Fruit fly (Drosophila melanogaster) whole organism, embryonic: ENCODE data around the gene CG6785.

Source experiments
- ATbp ChIP-seq: fragments of 200-800 bp; sonication (Bioruptor generic); optimal IDR thresholded peaks from 2 replicates; lab custom pipeline; 2017; ENCODE audit warnings: missing biosample characterization, mild to moderate bottlenecking, missing genetic modification characterization, missing genetic modification reagents
- Atf6 ChIP-seq: fragments of 200-800 bp; sonication (Bioruptor generic); IDR thresholded peaks from 2 replicates; pipeline ENCODE4 v1.3.6; 2022; ENCODE audit warnings: missing biosample characterization, missing genetic modification characterization
- CG10267 ChIP-seq: fragments of 200-800 bp; sonication (Bioruptor generic); optimal IDR thresholded peaks from 2 replicates; lab custom pipeline; 2018; ENCODE audit warnings: missing biosample characterization, mild to moderate bottlenecking, missing genetic modification characterization, moderate library complexity
- CG10462 ChIP-seq: fragments of 200-800 bp; sonication (Bioruptor generic); optimal IDR thresholded peaks from 2 replicates; lab custom pipeline; 2016; ENCODE audit warnings: missing biosample characterization, missing genetic modification characterization
- CG12219 ChIP-seq: fragments of 200-800 bp; sonication (Bioruptor generic); optimal IDR thresholded peaks from 3 replicates; lab custom pipeline; 2018; ENCODE audit warnings: missing biosample characterization, mild to moderate bottlenecking, missing genetic modification characterization
- CG13287 ChIP-seq: fragments of 200-800 bp; sonication (Bioruptor generic); IDR thresholded peaks from 2 replicates; pipeline ENCODE4 v1.3.6; 2022; ENCODE audit warnings: missing biosample characterization, missing genetic modification characterization; ENCODE audit not compliant: partially characterized antibody
- CG1529 ChIP-seq: fragments of 200-800 bp; sonication (Bioruptor generic); optimal IDR thresholded peaks from 3 replicates; lab custom pipeline; 2018; ENCODE audit warnings: missing biosample characterization, missing genetic modification characterization
- CG1647 ChIP-seq: fragments of 200-800 bp; sonication (Bioruptor generic); optimal IDR thresholded peaks from 3 replicates; lab custom pipeline; 2016; ENCODE audit warnings: missing biosample characterization, missing genetic modification characterization
- CG17328 ChIP-seq: fragments of 200-800 bp; sonication (Bioruptor generic); IDR thresholded peaks from 2 replicates; pipeline ENCODE4 v1.3.6; 2022; ENCODE audit warnings: missing biosample characterization, missing genetic modification characterization
- CG18262 ChIP-seq: fragments of 200-800 bp; optimal IDR thresholded peaks from 3 replicates; lab custom pipeline; 2019; ENCODE audit warnings: missing biosample characterization, mild to moderate bottlenecking, missing genetic modification characterization, moderate library complexity
- CG18619 ChIP-seq: fragments of 200-800 bp; sonication (Bioruptor generic); optimal IDR thresholded peaks from 3 replicates; lab custom pipeline; 2017; ENCODE audit warnings: missing biosample characterization, mild to moderate bottlenecking, missing genetic modification characterization
- CG2712 ChIP-seq: fragments of 200-800 bp; optimal IDR thresholded peaks from 3 replicates; lab custom pipeline; 2019; ENCODE audit warnings: missing biosample characterization, mild to moderate bottlenecking, missing genetic modification characterization, moderate library complexity
- CG30020 ChIP-seq: fragments of 200-800 bp; optimal IDR thresholded peaks from 2 replicates; lab custom pipeline; 2019; ENCODE audit warnings: missing biosample characterization, mild to moderate bottlenecking, missing genetic modification characterization, moderate library complexity
- CG32767 ChIP-seq: fragments of 200-800 bp; sonication (Bioruptor generic); IDR thresholded peaks from 2 replicates; pipeline ENCODE4 v1.3.6; 2022; ENCODE audit warnings: missing biosample characterization, missing genetic modification characterization
- CG3838 ChIP-seq: fragments of 200-800 bp; sonication (Bioruptor generic); optimal IDR thresholded peaks from 3 replicates; lab custom pipeline; 2016; ENCODE audit warnings: missing biosample characterization, missing genetic modification characterization
- CG9609 ChIP-seq: fragments of 200-800 bp; sonication (Bioruptor generic); optimal IDR thresholded peaks from 3 replicates; lab custom pipeline; 2016; ENCODE audit warnings: missing biosample characterization, missing genetic modification characterization
- CG9932 ChIP-seq: fragments of 200-800 bp; sonication (Bioruptor generic); IDR thresholded peaks from 2 replicates; pipeline ENCODE4 v1.3.6; 2022; ENCODE audit warnings: missing biosample characterization, missing genetic modification characterization
- Chrac-16 ChIP-seq: fragments of 200-800 bp; sonication (Bioruptor generic); optimal IDR thresholded peaks from 3 replicates; lab custom pipeline; 2016; ENCODE audit warnings: missing biosample characterization, missing genetic modification characterization
- Dll ChIP-seq: fragments of 200-800 bp; sonication (Bioruptor generic); IDR thresholded peaks from 4 replicates; pipeline ENCODE4 v1.3.6; 2022; ENCODE audit warnings: missing biosample characterization, missing genetic modification characterization; ENCODE audit not compliant: partially characterized antibody
- Dref ChIP-seq: fragments of 200-800 bp; sonication (Bioruptor generic); IDR thresholded peaks from 2 replicates; pipeline ENCODE4 v1.3.6; 2022; ENCODE audit warnings: missing biosample characterization, missing genetic modification characterization
- Eip74EF ChIP-seq, 2 experiments: fragments of 200-800 bp in 1 of 2; fragments of >200 bp in 1 of 2; sonication (Bioruptor generic) in 1 of 2; optimal IDR thresholded peaks; 2 replicates each; lab custom pipeline; 2017 to 2019; ENCODE audit warnings: missing biosample characterization in 2 of 2, missing genetic modification characterization in 2 of 2, mild to moderate bottlenecking in 1 of 2, moderate library complexity in 1 of 2
- Elba2 ChIP-seq: fragments of 200-800 bp; sonication (Bioruptor generic); optimal IDR thresholded peaks from 3 replicates; lab custom pipeline; 2016; ENCODE audit warnings: missing biosample characterization, missing genetic modification characterization
- GATAe ChIP-seq: fragments of 200-800 bp; sonication (Bioruptor generic); conservative IDR thresholded peaks from 2 replicates; pipeline ENCODE4 v1.3.6; 2022; ENCODE audit warnings: missing biosample characterization, missing genetic modification characterization
- Hand ChIP-seq: fragments of 200-800 bp; sonication (Bioruptor generic); optimal IDR thresholded peaks from 2 replicates; lab custom pipeline; 2017; ENCODE audit warnings: mild to moderate bottlenecking, missing biosample characterization, missing genetic modification reagents, missing genetic modification characterization
- HmgZ ChIP-seq: fragments of 200-800 bp; sonication (Bioruptor generic); optimal IDR thresholded peaks from 2 replicates; lab custom pipeline; 2018; ENCODE audit warnings: missing biosample characterization, mild to moderate bottlenecking, missing genetic modification characterization
- Hr3 ChIP-seq: fragments of 200-800 bp; sonication (Bioruptor generic); optimal IDR thresholded peaks from 3 replicates; lab custom pipeline; 2016; ENCODE audit warnings: missing biosample characterization, missing genetic modification characterization
- MBD-R2 ChIP-seq: fragments of 200-800 bp; sonication (Bioruptor generic); IDR thresholded peaks from 2 replicates; pipeline ENCODE4 v1.3.6; 2022; ENCODE audit warnings: missing biosample characterization, missing genetic modification characterization
- Ravus ChIP-seq: fragments of 200-800 bp; sonication (Bioruptor generic); IDR thresholded peaks from 2 replicates; pipeline ENCODE4 v1.3.6; 2022; ENCODE audit warnings: missing biosample characterization, missing genetic modification characterization
- Scr ChIP-seq: fragments of 200-800 bp; sonication (Bioruptor generic); IDR thresholded peaks from 2 replicates; pipeline ENCODE4 v1.3.6; 2022; ENCODE audit warnings: missing biosample characterization, missing genetic modification characterization; ENCODE audit not compliant: partially characterized antibody
- Sox100B ChIP-seq: fragments of 200-800 bp; sonication (Bioruptor generic); optimal IDR thresholded peaks from 3 replicates; lab custom pipeline; 2018; ENCODE audit warnings: missing biosample characterization, mild to moderate bottlenecking, missing genetic modification characterization
- Spps ChIP-seq: fragments of 200-800 bp; sonication (Bioruptor generic); optimal IDR thresholded peaks from 2 replicates; lab custom pipeline; 2018; ENCODE audit warnings: missing biosample characterization, mild to moderate bottlenecking, missing genetic modification characterization
- Sry-β ChIP-seq: fragments of 200-800 bp; sonication (Bioruptor generic); optimal IDR thresholded peaks from 2 replicates; lab custom pipeline; 2018; ENCODE audit warnings: missing biosample characterization, mild to moderate bottlenecking, missing genetic modification characterization, moderate library complexity
- Ssrp ChIP-seq: fragments of 200-800 bp; sonication (Bioruptor generic); optimal IDR thresholded peaks from 2 replicates; lab custom pipeline; 2018; ENCODE audit warnings: missing biosample characterization, mild to moderate bottlenecking, missing genetic modification characterization, moderate library complexity
- Tbp ChIP-seq: fragments of >200 bp; optimal IDR thresholded peaks from 2 replicates; lab custom pipeline; 2018; ENCODE audit warnings: missing biosample characterization, missing genetic modification characterization
- ase ChIP-seq: fragments of 200-800 bp; sonication (Bioruptor generic); IDR thresholded peaks from 3 replicates; pipeline ENCODE4 v1.3.6; 2022; ENCODE audit warnings: missing biosample characterization, missing genetic modification characterization
- bsh ChIP-seq, 2 experiments: fragments of 200-800 bp; sonication (Bioruptor generic); optimal IDR thresholded peaks; 2 replicates each; lab custom pipeline; 2017 to 2018; ENCODE audit warnings: mild to moderate bottlenecking in 2 of 2, missing biosample characterization in 2 of 2, missing genetic modification characterization in 2 of 2, moderate library complexity in 1 of 2
- chm ChIP-seq: fragments of 200-800 bp; sonication (Bioruptor generic); IDR thresholded peaks from 2 replicates; pipeline ENCODE4 v1.3.6; 2022; ENCODE audit warnings: missing biosample characterization, missing genetic modification characterization
- chn ChIP-seq: fragments of 200-800 bp; sonication (Bioruptor generic); optimal IDR thresholded peaks from 2 replicates; lab custom pipeline; 2016; ENCODE audit warnings: missing biosample characterization, missing genetic modification characterization
- corto ChIP-seq: fragments of 200-800 bp; sonication (Bioruptor generic); optimal IDR thresholded peaks from 2 replicates; lab custom pipeline; 2016; ENCODE audit warnings: missing biosample characterization, mild to moderate bottlenecking, missing genetic modification characterization, moderate library complexity
- jigr1 ChIP-seq: fragments of 200-800 bp; sonication (Bioruptor generic); IDR thresholded peaks from 3 replicates; pipeline ENCODE4 v1.3.6; 2022; ENCODE audit warnings: missing biosample characterization, missing genetic modification characterization
- knrl ChIP-seq: fragments of 200-800 bp; sonication (Bioruptor generic); IDR thresholded peaks from 3 replicates; pipeline ENCODE4 v1.3.6; 2022; ENCODE audit warnings: missing biosample characterization, missing genetic modification characterization; ENCODE audit not compliant: partially characterized antibody
- mirr ChIP-seq: fragments of 200-800 bp; sonication (Bioruptor generic); optimal IDR thresholded peaks from 3 replicates; lab custom pipeline; 2018; ENCODE audit warnings: missing biosample characterization, mild to moderate bottlenecking, missing genetic modification characterization
- seq ChIP-seq: fragments of 200-800 bp; sonication (Bioruptor generic); IDR thresholded peaks from 2 replicates; pipeline ENCODE4 v1.3.6; 2022; ENCODE audit warnings: missing biosample characterization, missing genetic modification characterization
- trem ChIP-seq: fragments of 200-800 bp; optimal IDR thresholded peaks from 3 replicates; lab custom pipeline; 2019; ENCODE audit warnings: missing biosample characterization, mild to moderate bottlenecking, missing genetic modification characterization, moderate library complexity
- twi ChIP-seq: fragments of 200-800 bp; optimal IDR thresholded peaks from 2 replicates; lab custom pipeline; 2019; ENCODE audit warnings: missing biosample characterization, mild to moderate bottlenecking, missing genetic modification characterization, moderate library complexity
- unpg ChIP-seq: fragments of 200-800 bp; sonication (Bioruptor generic); optimal IDR thresholded peaks from 3 replicates; lab custom pipeline; 2018; ENCODE audit warnings: missing biosample characterization, mild to moderate bottlenecking, missing genetic modification characterization, moderate library complexity
- zen2 ChIP-seq: fragments of 200-800 bp; sonication (Bioruptor generic); IDR thresholded peaks from 3 replicates; pipeline ENCODE4 v1.3.6; 2022; ENCODE audit warnings: missing biosample characterization, missing genetic modification characterization; ENCODE audit not compliant: partially characterized antibody

The CG6785 gene

DNA sequence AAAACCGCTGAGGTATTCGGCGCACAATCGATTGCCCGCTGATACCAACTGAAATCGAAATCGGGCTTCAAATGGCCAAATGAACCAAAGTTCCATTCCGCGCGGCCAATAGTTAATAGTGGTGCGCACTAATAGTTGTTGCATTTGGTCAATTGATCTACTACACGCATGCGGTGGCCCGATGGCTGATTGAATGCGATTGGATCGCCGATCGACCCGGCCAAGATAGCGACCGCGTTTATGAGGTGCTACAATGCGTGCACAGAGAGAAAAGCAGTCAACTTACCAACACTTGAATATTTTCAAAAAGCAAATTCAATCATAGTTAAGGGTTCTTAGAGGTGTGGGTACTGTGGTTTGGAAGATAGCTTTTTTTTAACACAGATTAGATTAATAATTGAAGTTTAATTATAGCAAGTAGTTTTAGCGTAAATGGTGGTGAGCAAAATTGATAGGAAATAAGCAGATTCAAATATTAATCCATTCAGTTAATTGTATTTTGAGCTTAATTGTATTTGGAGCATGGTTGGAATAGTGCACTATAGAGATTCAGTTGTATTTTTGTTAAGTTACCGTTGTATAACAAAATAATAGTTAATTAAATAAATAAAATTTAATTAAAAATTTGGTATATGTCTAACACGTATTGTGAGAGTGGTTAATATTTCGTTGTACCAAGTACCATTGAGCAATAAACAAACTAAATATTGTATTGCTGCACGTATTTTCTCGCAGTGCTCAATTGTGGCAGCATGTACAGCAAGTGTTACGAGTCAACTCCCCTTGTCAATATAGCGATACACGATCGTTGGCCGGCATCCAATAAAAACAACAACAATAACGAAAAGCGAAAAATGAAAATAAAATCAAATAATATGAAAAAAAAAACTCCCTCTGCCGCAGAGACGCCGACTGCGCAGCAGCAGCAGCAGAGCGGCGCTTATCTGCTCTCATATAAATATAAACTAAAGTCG, 18.3 kb downstream of the CG6785 start (continued):
- TF ChIP-seq corto (peak; percentile 22), Atf6 (GFP tag; lab: Robert Waterston, UW) (0 out of 2 replicates have a peak, but pooled peaks have one; percentile 7), CG9932 (no peak), Dll (no peak), HmgZ (no peak), GATAe (GFP tag; lab: Robert Waterston, UW) (no peak), Scr (GFP tag; lab: Robert Waterston, UW) (no peak), knrl (GFP tag; lab: Robert Waterston, UW) (no peak), CG3838 (no peak), CG13287 (GFP tag; lab: Robert Waterston, UW) (peak; percentile 32; the same call in 1 of the 2 replicates), CG17328 (peak; percentile 47; the same call in 1 of the 2 replicates), CG10462 (GFP tag; lab: Kevin White, UChicago) (peak; percentile 6), CG9609 (GFP tag; lab: Kevin White, UChicago) (peak; percentile 22), CG1647 (GFP tag; lab: Kevin White, UChicago) (no peak), Chrac-16 (GFP tag; lab: Kevin White, UChicago) (peak; percentile 56), Elba2 (no peak), Dref (GFP tag; lab: Robert Waterston, UW) (peak; percentile 45), trem (tag; lab: Kevin White, UChicago) (peak; percentile 5), chn (GFP tag; lab: Kevin White, UChicago) (peak; percentile 54), mirr (GFP tag; lab: Kevin White, UChicago) (peak; percentile 10), zen2 (GFP tag; lab: Robert Waterston, UW) (0 out of 3 replicates have a peak, but pooled peaks have one; percentile 29), CG32767 (GFP tag; lab: Robert Waterston, UW) (0 out of 2 replicates have a peak, but pooled peaks have one; percentile 30), CG2712 (tag; lab: Kevin White, UChicago) (peak; percentile 53), Sox100B (GFP tag; lab: Kevin White, UChicago) (peak; percentile 78), MBD-R2 (GFP tag; lab: Robert Waterston, UW) (no peak; the same call in 1 of the 2 replicates), CG12219 (GFP tag; lab: Kevin White, UChicago) (no peak), chm (GFP tag; lab: Robert Waterston, UW) (0 out of 2 replicates have a peak, but pooled peaks have one; percentile 40), CG30020 (tag; lab: Kevin White, UChicago) (peak; percentile 11), jigr1 (GFP tag; lab: Robert Waterston, UW) (no peak), twi (tag; lab: Kevin White, UChicago) (peak; percentile 6), seq (GFP tag; lab: Robert Waterston, UW) (peak; percentile 32; the same call in 1 of the 2 replicates), CG10267 (tag; lab: Kevin White, UChicago) (peak; percentile 27), Spps (tag; lab: Kevin White, UChicago) (peak; percentile 24), Tbp (GFP tag; lab: Kevin White, UChicago) (no peak), bsh (GFP tag; optimal IDR thresholded peaks at IDR 0.05; lab: Kevin White, UChicago) (peak; percentile 4 to 47), Hr3 (GFP tag; lab: Kevin White, UChicago) (peak; percentile 56), Ssrp (peak; percentile 65), CG18262 (tag; lab: Kevin White, UChicago) (peak; percentile 79), Ravus (GFP tag; lab: Robert Waterston, UW) (peak; percentile 37), Eip74EF (GFP tag; optimal IDR thresholded peaks at IDR 0.05; lab: Kevin White, UChicago) (no peak), Hand (peak; percentile 35), ATbp (peak; percentile 41), unpg (GFP tag; lab: Kevin White, UChicago) (peak; percentile 47), Sry-β (peak; percentile 8), CG1529 (GFP tag; lab: Kevin White, UChicago) (peak; percentile 27), CG18619 (GFP tag; lab: Kevin White, UChicago) (peak; percentile 79), ase (GFP tag; lab: Robert Waterston, UW) (peak; percentile 29; the same call in 1 of the 3 replicates)
